Fruit fly (Drosophila melanogaster) whole organism, embryonic: ENCODE data around the gene CG9926.

Experiments
- Abd-B ChIP-seq: fragments of 200-800 bp; sonication (Bioruptor generic); optimal IDR thresholded peaks from 2 replicates; lab custom pipeline; 2018; ENCODE audit warnings: missing biosample characterization, mild to moderate bottlenecking, missing genetic modification characterization, moderate library complexity
- Blimp-1 ChIP-seq: fragments of 200-800 bp; sonication (Bioruptor generic); optimal IDR thresholded peaks from 3 replicates; lab custom pipeline; 2018; ENCODE audit warnings: missing biosample characterization, missing genetic modification characterization, mild to moderate bottlenecking, moderate library complexity, missing genetic modification reagents
- BtbVII ChIP-seq: fragments of 200-800 bp; sonication (Bioruptor generic); optimal IDR thresholded peaks from 3 replicates; lab custom pipeline; 2017; ENCODE audit warnings: missing biosample characterization, mild to moderate bottlenecking, missing genetic modification characterization
- CG10274 ChIP-seq: fragments of 200-800 bp; sonication (Bioruptor generic); optimal IDR thresholded peaks from 3 replicates; lab custom pipeline; 2017; ENCODE audit warnings: missing biosample characterization, mild to moderate bottlenecking, missing genetic modification characterization
- CG11398 ChIP-seq: fragments of 200-800 bp; sonication (Bioruptor generic); optimal IDR thresholded peaks from 2 replicates; lab custom pipeline; 2016; ENCODE audit warnings: missing biosample characterization, missing genetic modification characterization
- CG12391 ChIP-seq: fragments of 200-800 bp; sonication (Bioruptor generic); optimal IDR thresholded peaks from 3 replicates; lab custom pipeline; 2018; ENCODE audit warnings: missing biosample characterization, mild to moderate bottlenecking, missing genetic modification characterization, moderate library complexity
- CG13123 ChIP-seq: fragments of 200-800 bp; sonication (Bioruptor generic); optimal IDR thresholded peaks from 2 replicates; lab custom pipeline; 2016; ENCODE audit warnings: missing biosample characterization, missing genetic modification characterization
- CG14050 ChIP-seq: fragments of 200-800 bp; sonication (Bioruptor generic); IDR thresholded peaks from 3 replicates; pipeline ENCODE4 v1.3.6; 2022; ENCODE audit warnings: missing biosample characterization, missing genetic modification characterization
- CG14710 ChIP-seq: fragments of 200-800 bp; sonication (Bioruptor generic); optimal IDR thresholded peaks from 3 replicates; lab custom pipeline; 2019; ENCODE audit warnings: missing biosample characterization, mild to moderate bottlenecking, missing genetic modification characterization, moderate library complexity
- CG16779 ChIP-seq: fragments of 200-800 bp; sonication (Bioruptor generic); IDR thresholded peaks from 2 replicates; pipeline ENCODE4 v1.3.6; 2022; ENCODE audit warnings: missing biosample characterization, missing genetic modification characterization
- CG17568 ChIP-seq: fragments of 200-800 bp; sonication (Bioruptor generic); optimal IDR thresholded peaks from 2 replicates; lab custom pipeline; 2018; ENCODE audit warnings: missing biosample characterization, mild to moderate bottlenecking, missing genetic modification characterization, moderate library complexity
- CG18262 ChIP-seq: fragments of 200-800 bp; optimal IDR thresholded peaks from 3 replicates; lab custom pipeline; 2019; ENCODE audit warnings: missing biosample characterization, mild to moderate bottlenecking, missing genetic modification characterization, moderate library complexity
- CG31441 ChIP-seq: fragments of 200-800 bp; sonication (Bioruptor generic); IDR thresholded peaks from 2 replicates; pipeline ENCODE4 v1.3.6; 2022; ENCODE audit warnings: missing biosample characterization, missing genetic modification characterization
- CG34224 ChIP-seq: fragments of 200-800 bp; sonication (Bioruptor generic); IDR thresholded peaks from 3 replicates; pipeline ENCODE4 v1.3.6; 2022; ENCODE audit warnings: missing biosample characterization, missing genetic modification characterization; ENCODE audit not compliant: partially characterized antibody
- CG4424 ChIP-seq: fragments of 200-800 bp; sonication (Bioruptor generic); optimal IDR thresholded peaks from 3 replicates; lab custom pipeline; 2016; ENCODE audit warnings: missing biosample characterization, missing genetic modification characterization
- CG4617 ChIP-seq: fragments of 200-800 bp; sonication (Bioruptor generic); optimal IDR thresholded peaks from 3 replicates; lab custom pipeline; 2016; ENCODE audit warnings: missing biosample characterization, missing genetic modification characterization, borderline replicate concordance
- CG4854 ChIP-seq: fragments of 200-800 bp; sonication (Bioruptor generic); optimal IDR thresholded peaks from 2 replicates; lab custom pipeline; 2016; ENCODE audit warnings: missing biosample characterization, missing genetic modification characterization, inconsistent platforms
- CG6175 ChIP-seq: fragments of 200-800 bp; sonication (Bioruptor generic); IDR thresholded peaks from 3 replicates; pipeline ENCODE4 v1.3.6; 2022; ENCODE audit warnings: missing biosample characterization, missing genetic modification characterization
- CG7372 ChIP-seq: fragments of 200-800 bp; sonication (Bioruptor generic); IDR thresholded peaks from 2 replicates; pipeline ENCODE4 v1.3.6; 2022; ENCODE audit warnings: missing biosample characterization, missing genetic modification characterization
- CG7556 ChIP-seq: fragments of 200-800 bp; sonication (Bioruptor generic); optimal IDR thresholded peaks from 2 replicates; lab custom pipeline; 2017; ENCODE audit warnings: missing biosample characterization, mild to moderate bottlenecking, missing genetic modification characterization
- CG8924 ChIP-seq: fragments of 200-800 bp; optimal IDR thresholded peaks from 3 replicates; lab custom pipeline; 2019; ENCODE audit warnings: missing biosample characterization, mild to moderate bottlenecking, missing genetic modification characterization, moderate library complexity
- CoRest ChIP-seq: fragments of 200-800 bp; sonication (Bioruptor generic); optimal IDR thresholded peaks from 3 replicates; lab custom pipeline; 2018; ENCODE audit warnings: missing biosample characterization, mild to moderate bottlenecking, missing genetic modification characterization, moderate library complexity
- Dbx ChIP-seq: fragments of 200-800 bp; sonication (Bioruptor generic); IDR thresholded peaks from 3 replicates; pipeline ENCODE4 v1.3.6; 2022; ENCODE audit warnings: missing biosample characterization, missing genetic modification characterization
- Ets65A ChIP-seq: fragments of 200-800 bp; sonication (Bioruptor generic); peaks from one replicate; lab custom pipeline; 2016; ENCODE audit warnings: missing biosample characterization, missing genetic modification characterization
- Fer3 ChIP-seq: fragments of 200-800 bp; sonication (Bioruptor generic); optimal IDR thresholded peaks from 2 replicates; lab custom pipeline; 2018; ENCODE audit warnings: missing biosample characterization, mild to moderate bottlenecking, missing genetic modification characterization, moderate library complexity
- Hmr ChIP-seq: fragments of 200-800 bp; sonication (Bioruptor generic); optimal IDR thresholded peaks from 3 replicates; lab custom pipeline; 2017; ENCODE audit warnings: mild to moderate bottlenecking, missing biosample characterization, missing genetic modification reagents, missing genetic modification characterization
- Lim3 ChIP-seq: fragments of 200-800 bp; sonication (Bioruptor generic); IDR thresholded peaks from 2 replicates; pipeline ENCODE4 v1.3.6; 2022; ENCODE audit warnings: missing biosample characterization, missing genetic modification characterization
- NC2α ChIP-seq: fragments of 200-800 bp; sonication (Bioruptor generic); optimal IDR thresholded peaks from 2 replicates; lab custom pipeline; 2016; ENCODE audit warnings: missing biosample characterization, missing genetic modification characterization
- NC2β ChIP-seq: fragments of 200-800 bp; sonication (Bioruptor generic); optimal IDR thresholded peaks from 2 replicates; lab custom pipeline; 2016; ENCODE audit warnings: missing biosample characterization, missing genetic modification characterization
- Rx ChIP-seq: fragments of 200-800 bp; sonication (Bioruptor generic); IDR thresholded peaks from 2 replicates; pipeline ENCODE4 v1.3.6; 2022; ENCODE audit warnings: missing biosample characterization, missing genetic modification characterization
- Trl ChIP-seq, 3 experiments: fragments of >200 bp in 2 of 3; fragments of 200-800 bp in 1 of 3; sonication (Bioruptor generic) in 1 of 3; optimal IDR thresholded peaks; 2 replicates in 1 of 3; 3 replicates in 2 of 3; lab custom pipeline; 2016 to 2017; ENCODE audit warnings: missing biosample characterization in 1 of 3, missing genetic modification characterization in 1 of 3
- Usf ChIP-seq: fragments of 200-800 bp; sonication (Bioruptor generic); optimal IDR thresholded peaks from 2 replicates; lab custom pipeline; 2017; ENCODE audit warnings: missing genotype, missing biosample characterization, missing genetic modification characterization
- YL-1 ChIP-seq: fragments of 200-800 bp; sonication (Bioruptor generic); optimal IDR thresholded peaks from 3 replicates; lab custom pipeline; 2017; ENCODE audit warnings: missing biosample characterization, mild to moderate bottlenecking, missing genetic modification characterization
- bsh ChIP-seq, 2 experiments: fragments of 200-800 bp; sonication (Bioruptor generic); optimal IDR thresholded peaks; 2 replicates each; lab custom pipeline; 2017 to 2018; ENCODE audit warnings: mild to moderate bottlenecking in 2 of 2, missing biosample characterization in 2 of 2, missing genetic modification characterization in 2 of 2, moderate library complexity in 1 of 2
- btn ChIP-seq: fragments of 200-800 bp; sonication (Bioruptor generic); optimal IDR thresholded peaks from 2 replicates; lab custom pipeline; 2016; ENCODE audit warnings: missing biosample characterization, missing genetic modification characterization
- chn ChIP-seq: fragments of 200-800 bp; sonication (Bioruptor generic); optimal IDR thresholded peaks from 2 replicates; lab custom pipeline; 2016; ENCODE audit warnings: missing biosample characterization, missing genetic modification characterization
- esg ChIP-seq: fragments of 200-800 bp; sonication (Bioruptor generic); conservative IDR thresholded peaks from 2 replicates; pipeline ENCODE4 v1.3.6; 2022; ENCODE audit warnings: missing biosample characterization, missing genetic modification characterization
- eve ChIP-seq, 2 experiments: fragments of >200 bp; optimal IDR thresholded peaks; 2 replicates each; lab custom pipeline; 2017; ENCODE audit warnings: missing biosample characterization in 2 of 2, missing genetic modification characterization in 2 of 2
- ftz-f1 ChIP-seq: fragments of 200-800 bp; sonication (Bioruptor generic); optimal IDR thresholded peaks from 2 replicates; lab custom pipeline; 2016; ENCODE audit warnings: missing biosample characterization, missing genetic modification characterization
- gro ChIP-seq: fragments of 200-800 bp; sonication (Bioruptor generic); optimal IDR thresholded peaks from 2 replicates; lab custom pipeline; 2016; ENCODE audit warnings: missing biosample characterization, missing genetic modification characterization
- gsb-n ChIP-seq: fragments of 200-800 bp; sonication (Bioruptor generic); optimal IDR thresholded peaks from 3 replicates; lab custom pipeline; 2018; ENCODE audit warnings: missing biosample characterization, mild to moderate bottlenecking, missing genetic modification characterization
- hb ChIP-seq: fragments of 200-800 bp; sonication (Bioruptor generic); IDR thresholded peaks from 3 replicates; pipeline ENCODE4 v1.3.6; 2022; ENCODE audit warnings: missing biosample characterization, missing genetic modification characterization; ENCODE audit not compliant: partially characterized antibody
- kah ChIP-seq: fragments of 200-800 bp; sonication (Bioruptor generic); optimal IDR thresholded peaks from 2 replicates; lab custom pipeline; 2018; ENCODE audit warnings: missing biosample characterization, mild to moderate bottlenecking, missing genetic modification characterization
- klu ChIP-seq: fragments of 200-800 bp; sonication (Bioruptor generic); IDR thresholded peaks from 2 replicates; pipeline ENCODE4 v1.3.6; 2022; ENCODE audit warnings: missing biosample characterization, missing genetic modification characterization
- luna ChIP-seq: fragments of 200-800 bp; sonication (Bioruptor generic); optimal IDR thresholded peaks from 2 replicates; lab custom pipeline; 2016; ENCODE audit warnings: missing biosample characterization, missing genetic modification characterization
- odd ChIP-seq: fragments of 200-800 bp; sonication (Bioruptor generic); optimal IDR thresholded peaks from 2 replicates; lab custom pipeline; 2017; ENCODE audit warnings: missing biosample characterization, mild to moderate bottlenecking, missing genetic modification characterization
- peb ChIP-seq: fragments of 200-800 bp; sonication (Bioruptor generic); IDR thresholded peaks from 2 replicates; pipeline ENCODE4 v1.3.6; 2022; ENCODE audit warnings: missing biosample characterization, missing genetic modification characterization
- row ChIP-seq: fragments of 200-800 bp; sonication (Bioruptor generic); IDR thresholded peaks from 3 replicates; pipeline ENCODE4 v1.3.6; 2022; ENCODE audit warnings: missing biosample characterization, missing genetic modification characterization
- shn ChIP-seq: fragments of 200-800 bp; sonication (Bioruptor generic); optimal IDR thresholded peaks from 3 replicates; lab custom pipeline; 2016; ENCODE audit warnings: missing biosample characterization, missing genetic modification characterization
- tio ChIP-seq: fragments of 200-800 bp; sonication (Bioruptor generic); optimal IDR thresholded peaks from 2 replicates; lab custom pipeline; 2017; ENCODE audit warnings: missing biosample characterization, missing genetic modification characterization, inconsistent platforms

CG9926 gene

dm6 chr3R:13915646-13916045 lies 35.3 kb downstream of the CG9926 start (continued):
- TF ChIP-seq Dbx (GFP tag; lab: Robert Waterston, UW): 0 out of 3 replicates have a peak, but pooled peaks have one; percentile 45
- TF ChIP-seq shn (GFP tag; lab: Kevin White, UChicago): peak; percentile 3
- peak; percentile 70 for TF ChIP-seq CG12391 (tag; lab: Kevin White, UChicago)
- TF ChIP-seq bsh (GFP tag; optimal IDR thresholded peaks at IDR 0.05; lab: Kevin White, UChicago): peak; percentile 23 to 85
- peak; percentile 76 for TF ChIP-seq CG8924 (tag; lab: Kevin White, UChicago)
- no peak for TF ChIP-seq hb (GFP tag; lab: Robert Waterston, UW)
- TF ChIP-seq row (GFP tag; lab: Robert Waterston, UW): peak; percentile 76
- no peak for TF ChIP-seq CG11398 (GFP tag; lab: Kevin White, UChicago)
- peak; percentile 70 for TF ChIP-seq gsb-n (tag; lab: Kevin White, UChicago)
- TF ChIP-seq eve (GFP tag; optimal IDR thresholded peaks at IDR 0.05; lab: Kevin White, UChicago): peak in 1 of 2 experiments; percentile 65
- TF ChIP-seq esg (GFP tag; lab: Robert Waterston, UW): peak; percentile 39; the same call in 1 of the 2 replicates
- peak; percentile 65 for TF ChIP-seq CG7556 (GFP tag; lab: Kevin White, UChicago)
- peak; percentile 36 for TF ChIP-seq Fer3
- peak; percentile 66 for TF ChIP-seq CG17568 (GFP tag; lab: Kevin White, UChicago)
- TF ChIP-seq Ets65A (GFP tag; lab: Kevin White, UChicago): peak; percentile 94
- peak; percentile 58 for TF ChIP-seq chn (GFP tag; lab: Kevin White, UChicago)
- TF ChIP-seq YL-1 (GFP tag; lab: Kevin White, UChicago): no peak
- TF ChIP-seq CG13123: no peak
- 0 out of 3 replicates have a peak, but pooled peaks have one; percentile 24 for TF ChIP-seq CG6175 (GFP tag; lab: Robert Waterston, UW)
- TF ChIP-seq CG4424 (GFP tag; lab: Kevin White, UChicago): peak; percentile 81
- no peak for TF ChIP-seq Trl (optimal IDR thresholded peaks at IDR 0.05; lab: Kevin White, UChicago)
- TF ChIP-seq Trl (GFP tag; optimal IDR thresholded peaks at IDR 0.05; lab: Kevin White, UChicago): peak; percentile 61
- peak; percentile 6 for TF ChIP-seq gro (GFP tag; lab: Kevin White, UChicago)
- peak; percentile 1 for TF ChIP-seq NC2β (GFP tag; lab: Kevin White, UChicago)
- TF ChIP-seq CG4854: peak; percentile 42
- TF ChIP-seq CG16779: no peak
- no peak for TF ChIP-seq CG34224
- TF ChIP-seq btn: no peak
- TF ChIP-seq Blimp-1 (GFP tag; lab: Kevin White, UChicago): peak; percentile 82
- TF ChIP-seq Hmr (GFP tag; lab: Kevin White, UChicago): peak; percentile 41
- TF ChIP-seq CG31441 (GFP tag; lab: Robert Waterston, UW): peak; percentile 79
- TF ChIP-seq Rx: peak; percentile 61
- peak; percentile 27 for TF ChIP-seq odd (GFP tag; lab: Kevin White, UChicago)
- no peak for TF ChIP-seq luna (GFP tag; lab: Kevin White, UChicago)
- TF ChIP-seq CoRest (tag; lab: Kevin White, UChicago): peak; percentile 72
- peak; percentile 53 for TF ChIP-seq Usf (GFP tag; lab: Kevin White, UChicago)
- TF ChIP-seq BtbVII (GFP tag; lab: Kevin White, UChicago): no peak
- peak; percentile 32 for TF ChIP-seq CG10274 (GFP tag; lab: Kevin White, UChicago)
- TF ChIP-seq CG14710 (tag; lab: Kevin White, UChicago): peak; percentile 72
- TF ChIP-seq Abd-B: peak; percentile 72
- no peak for TF ChIP-seq NC2α (GFP tag; lab: Kevin White, UChicago)
- peak; percentile 68 for TF ChIP-seq CG7372 (GFP tag; lab: Robert Waterston, UW)
- peak; percentile 84 for TF ChIP-seq CG18262 (tag; lab: Kevin White, UChicago)
- no peak for TF ChIP-seq Lim3 (GFP tag; lab: Robert Waterston, UW)
- TF ChIP-seq tio (GFP tag; lab: Kevin White, UChicago): peak; percentile 48
- no peak for TF ChIP-seq ftz-f1 (GFP tag; lab: Kevin White, UChicago)
- peak; percentile 63 for TF ChIP-seq klu (GFP tag; lab: Robert Waterston, UW)
- TF ChIP-seq peb (GFP tag; lab: Robert Waterston, UW): 0 out of 2 replicates have a peak, but pooled peaks have one; percentile 26
- peak; percentile 41; the same call in 2 of the 3 replicates for TF ChIP-seq CG14050 (GFP tag; lab: Robert Waterston, UW)
- TF ChIP-seq kah: peak; percentile 6
- peak; percentile 8 for TF ChIP-seq CG4617 (GFP tag; lab: Kevin White, UChicago)
